Worm (Caenorhabditis elegans) whole organism, L3 larva: Measurements from ENCODE around the gene EGAP1.1.

ENCODE experiments used
- elt-3 ChIP-seq, 3 experiments: fragments of 150-350 bp in 1 of 3; sonication (generic microtip) in 2 of 3; optimal IDR thresholded peaks; 2 replicates in 2 of 3; 4 replicates in 1 of 3; lab custom pipeline; 2014 to 2017; ENCODE audit warnings: missing biosample characterization in 3 of 3, missing genetic modification characterization in 3 of 3
- nhr-237 ChIP-seq: fragments of 150-350 bp; optimal IDR thresholded peaks from 2 replicates; lab custom pipeline; 2014; ENCODE audit warnings: missing biosample characterization, missing genetic modification characterization

ce11 chrIII:5915926-5916325, 21.1 kb downstream of the EGAP1.1 start:
- TF ChIP-seq elt-3 (tag; optimal IDR thresholded peaks at IDR 0.05; lab: Kevin White, UChicago), result no peak
- no peak for TF ChIP-seq nhr-237 (tag; lab: Kevin White, UChicago)
